Fruit fly (Drosophila melanogaster) whole organism, prepupa: Measurements from ENCODE around the gene CG9951.

Experiments used
- Blimp-1 ChIP-seq: fragments of 200-800 bp; sonication (Bioruptor generic); optimal IDR thresholded peaks from 3 replicates; lab custom pipeline; 2017; ENCODE audit warnings: missing biosample characterization, missing genetic modification characterization, mild to moderate bottlenecking, moderate library complexity, missing genetic modification reagents
- CG10631 ChIP-seq: fragments of 200-800 bp; sonication (Bioruptor generic); optimal IDR thresholded peaks from 2 replicates; lab custom pipeline; 2016; ENCODE audit warnings: missing biosample characterization, missing genetic modification characterization
- CG11294 ChIP-seq: fragments of 200-800 bp; sonication (Bioruptor generic); IDR thresholded peaks from 2 replicates; pipeline ENCODE4 v1.3.6; 2022; ENCODE audit warnings: missing biosample characterization, missing genetic modification characterization
- CG15336 ChIP-seq: fragments of 200-800 bp; sonication (Bioruptor generic); IDR thresholded peaks from 2 replicates; pipeline ENCODE4 v1.3.6; 2022; ENCODE audit warnings: missing biosample characterization, missing genetic modification characterization
- CG1621 ChIP-seq: fragments of 200-800 bp; sonication (Bioruptor generic); optimal IDR thresholded peaks from 3 replicates; lab custom pipeline; 2018; ENCODE audit warnings: missing biosample characterization, mild to moderate bottlenecking, missing genetic modification characterization
- CG16779 ChIP-seq: fragments of 200-800 bp; sonication (Bioruptor generic); optimal IDR thresholded peaks from 3 replicates; lab custom pipeline; 2017; ENCODE audit warnings: missing biosample characterization, mild to moderate bottlenecking, missing genetic modification characterization
- CG3032 ChIP-seq: fragments of 200-800 bp; optimal IDR thresholded peaks from 2 replicates; lab custom pipeline; 2019; ENCODE audit warnings: missing biosample characterization, mild to moderate bottlenecking, missing genetic modification characterization, moderate library complexity
- CG31627 ChIP-seq: fragments of 200-800 bp; sonication (Bioruptor generic); optimal IDR thresholded peaks from 3 replicates; lab custom pipeline; 2016; ENCODE audit warnings: missing biosample characterization, missing genetic modification characterization
- CG3919 ChIP-seq: fragments of 200-800 bp; sonication (Bioruptor generic); optimal IDR thresholded peaks from 3 replicates; lab custom pipeline; 2016; ENCODE audit warnings: missing biosample characterization, missing genetic modification characterization
- CG6163 ChIP-seq: fragments of 200-800 bp; sonication (Bioruptor generic); IDR thresholded peaks from 3 replicates; pipeline ENCODE4 v1.3.6; 2022; ENCODE audit warnings: missing biosample characterization, missing genetic modification characterization
- CG6276 ChIP-seq: fragments of 200-800 bp; sonication (Bioruptor generic); optimal IDR thresholded peaks from 2 replicates; lab custom pipeline; 2017; ENCODE audit warnings: missing biosample characterization, mild to moderate bottlenecking, missing genetic modification characterization
- CG6854 ChIP-seq: fragments of 200-800 bp; sonication (Bioruptor generic); optimal IDR thresholded peaks from 2 replicates; lab custom pipeline; 2017; ENCODE audit warnings: missing biosample characterization, mild to moderate bottlenecking, missing genetic modification characterization
- CG8119 ChIP-seq: fragments of 200-800 bp; sonication (Bioruptor generic); IDR thresholded peaks from 3 replicates; pipeline ENCODE4 v1.3.6; 2022; ENCODE audit warnings: missing biosample characterization, missing genetic modification characterization
- CG8319 ChIP-seq: fragments of 200-800 bp; sonication (Bioruptor generic); optimal IDR thresholded peaks from 3 replicates; lab custom pipeline; 2016; ENCODE audit warnings: missing biosample characterization, missing genetic modification characterization
- Ets21C ChIP-seq: fragments of 200-800 bp; sonication (Bioruptor generic); optimal IDR thresholded peaks from 3 replicates; lab custom pipeline; 2016; ENCODE audit warnings: missing biosample characterization, missing genetic modification characterization
- Ets96B ChIP-seq: fragments of 200-800 bp; optimal IDR thresholded peaks from 2 replicates; lab custom pipeline; 2019; ENCODE audit warnings: missing biosample characterization, mild to moderate bottlenecking, missing genetic modification characterization, moderate library complexity
- Hr38 ChIP-seq: sonication (Bioruptor generic); optimal IDR thresholded peaks from 2 replicates; lab custom pipeline; 2016; ENCODE audit warnings: missing biosample characterization, missing genetic modification characterization
- Lpt ChIP-seq: fragments of 200-800 bp; sonication (Bioruptor generic); optimal IDR thresholded peaks from 3 replicates; lab custom pipeline; 2016; ENCODE audit warnings: missing biosample characterization, missing genetic modification characterization
- OdsH ChIP-seq: fragments of 200-800 bp; sonication (Bioruptor generic); optimal IDR thresholded peaks from 3 replicates; lab custom pipeline; 2016; ENCODE audit warnings: missing biosample characterization, missing genetic modification characterization
- Smox ChIP-seq: fragments of 200-800 bp; sonication (Bioruptor generic); optimal IDR thresholded peaks from 3 replicates; lab custom pipeline; 2016; ENCODE audit warnings: missing biosample characterization, missing genetic modification characterization
- Sox14 ChIP-seq: fragments of 200-800 bp; sonication (Bioruptor generic); optimal IDR thresholded peaks from 3 replicates; lab custom pipeline; 2016; ENCODE audit warnings: missing biosample characterization, missing genetic modification characterization
- achi ChIP-seq: fragments of 200-800 bp; sonication (Bioruptor generic); optimal IDR thresholded peaks from 3 replicates; lab custom pipeline; 2016; ENCODE audit warnings: missing biosample characterization, missing genetic modification characterization
- acj6 ChIP-seq: fragments of 200-800 bp; sonication (Bioruptor generic); optimal IDR thresholded peaks from 3 replicates; lab custom pipeline; 2016; ENCODE audit warnings: missing biosample characterization, missing genetic modification characterization
- cyc ChIP-seq: fragments of 200-800 bp; sonication (Bioruptor generic); optimal IDR thresholded peaks from 3 replicates; lab custom pipeline; 2016; ENCODE audit warnings: missing biosample characterization, missing genetic modification characterization
- dac ChIP-seq: fragments of 200-800 bp; sonication (Bioruptor generic); optimal IDR thresholded peaks from 2 replicates; lab custom pipeline; 2017; ENCODE audit warnings: missing biosample characterization, mild to moderate bottlenecking, missing genetic modification characterization
- dsx ChIP-seq: fragments of 200-800 bp; optimal IDR thresholded peaks from 3 replicates; lab custom pipeline; 2019; ENCODE audit warnings: missing biosample characterization, mild to moderate bottlenecking, missing genetic modification characterization, moderate library complexity; ENCODE audit not compliant: poor library complexity, severe bottlenecking
- eg ChIP-seq: fragments of 200-800 bp; sonication (Bioruptor generic); IDR thresholded peaks from 3 replicates; pipeline ENCODE4 v1.3.6; 2022; ENCODE audit warnings: missing biosample characterization, missing genetic modification characterization
- fd59A ChIP-seq: fragments of 200-800 bp; sonication (Bioruptor generic); optimal IDR thresholded peaks from 2 replicates; lab custom pipeline; 2017; ENCODE audit warnings: missing biosample characterization, mild to moderate bottlenecking, missing genetic modification characterization, missing genetic modification reagents
- fd85E ChIP-seq: fragments of 200-800 bp; sonication (Bioruptor generic); optimal IDR thresholded peaks from 3 replicates; lab custom pipeline; 2016; ENCODE audit warnings: missing biosample characterization, missing genetic modification characterization
- fkh ChIP-seq: fragments of 200-800 bp; sonication (Bioruptor generic); optimal IDR thresholded peaks from 3 replicates; lab custom pipeline; 2017; ENCODE audit warnings: missing biosample characterization, mild to moderate bottlenecking, missing genetic modification characterization, moderate library complexity
- lz ChIP-seq: fragments of 200-800 bp; sonication (Bioruptor generic); optimal IDR thresholded peaks from 3 replicates; lab custom pipeline; 2016; ENCODE audit warnings: missing biosample characterization, missing genetic modification characterization
- salr ChIP-seq, 2 experiments: fragments of 200-800 bp; sonication (Bioruptor generic); optimal IDR thresholded peaks; 3 replicates each; lab custom pipeline; 2016 to 2018; ENCODE audit warnings: missing biosample characterization in 2 of 2, missing genetic modification characterization in 2 of 2, mild to moderate bottlenecking in 1 of 2
- spab ChIP-seq: fragments of 200-800 bp; sonication (Bioruptor generic); optimal IDR thresholded peaks from 2 replicates; lab custom pipeline; 2017; ENCODE audit warnings: missing biosample characterization, mild to moderate bottlenecking, missing genetic modification characterization, missing genetic modification reagents
- ss ChIP-seq, 2 experiments: fragments of 200-800 bp; sonication (Bioruptor generic); optimal IDR thresholded peaks; 2 replicates in 1 of 2; 3 replicates in 1 of 2; lab custom pipeline; 2017 to 2018; ENCODE audit warnings: mild to moderate bottlenecking in 2 of 2, missing biosample characterization in 2 of 2, missing genetic modification characterization in 2 of 2, moderate library complexity in 1 of 2
- topi ChIP-seq: fragments of 200-800 bp; sonication (Bioruptor generic); optimal IDR thresholded peaks from 3 replicates; lab custom pipeline; 2016; ENCODE audit warnings: missing biosample characterization, missing genetic modification characterization
- vri ChIP-seq: fragments of 200-800 bp; sonication (Bioruptor generic); optimal IDR thresholded peaks from 3 replicates; lab custom pipeline; 2016; ENCODE audit warnings: missing biosample characterization, mild to moderate bottlenecking, missing genetic modification characterization

The CG9951 gene

dm6 chr3L:16858780-16859179 is 4.2 kb upstream of the CG9951 start, which contains the start of gene sinah:
TSS of gene sinah (plus strand) at chr3L:16859080.
- no peak for TF ChIP-seq acj6 (GFP tag; lab: Kevin White, UChicago)
- TF ChIP-seq OdsH (GFP tag; lab: Kevin White, UChicago): no peak
- TF ChIP-seq CG15336 (GFP tag; lab: Robert Waterston, UW): no peak
- no peak for TF ChIP-seq CG3919
- TF ChIP-seq fkh (GFP tag; lab: Kevin White, UChicago): no peak
- TF ChIP-seq cyc (GFP tag; lab: Kevin White, UChicago): no peak
- TF ChIP-seq Smox (GFP tag; lab: Kevin White, UChicago): no peak
- no peak for TF ChIP-seq CG16779
- no peak for TF ChIP-seq CG1621 (tag; lab: Kevin White, UChicago)
- TF ChIP-seq fd85E (GFP tag; lab: Kevin White, UChicago): no peak
- no peak for TF ChIP-seq CG8119 (GFP tag; lab: Robert Waterston, UW)
- no peak for TF ChIP-seq fd59A
- no peak for TF ChIP-seq Sox14 (GFP tag; lab: Kevin White, UChicago)
- no peak for TF ChIP-seq achi (GFP tag; lab: Kevin White, UChicago)
- no peak for TF ChIP-seq dac (GFP tag; lab: Kevin White, UChicago)
- no peak for TF ChIP-seq Blimp-1 (GFP tag; lab: Kevin White, UChicago)

dm6 chr3L:16860322-16860721 is 2.6 kb upstream of the CG9951 start, which contains the start of gene CG13029:
TSS of gene CG13029 (plus strand) at chr3L:16860622.
- TF ChIP-seq CG6276 (GFP tag; lab: Kevin White, UChicago): no peak
- no peak for TF ChIP-seq CG3919
- no peak for TF ChIP-seq topi (GFP tag; lab: Kevin White, UChicago)
- no peak for TF ChIP-seq Ets21C
- no peak for TF ChIP-seq salr (GFP tag; optimal IDR thresholded peaks at IDR 0.05; lab: Kevin White, UChicago)
- no peak for TF ChIP-seq achi (GFP tag; lab: Kevin White, UChicago)
- no peak for TF ChIP-seq Hr38
- TF ChIP-seq CG31627 (GFP tag; lab: Kevin White, UChicago): no peak
- no peak for TF ChIP-seq Lpt (GFP tag; lab: Kevin White, UChicago)
- no peak for TF ChIP-seq ss (GFP tag; optimal IDR thresholded peaks at IDR 0.05; lab: Kevin White, UChicago)
- no peak for TF ChIP-seq CG10631 (GFP tag; lab: Kevin White, UChicago)
- TF ChIP-seq spab: no peak
- TF ChIP-seq CG6854: no peak
- no peak for TF ChIP-seq CG11294 (GFP tag; lab: Robert Waterston, UW)
- no peak for TF ChIP-seq eg
- TF ChIP-seq CG3032 (tag; lab: Kevin White, UChicago): no peak

- TF ChIP-seq OdsH (GFP tag; lab: Kevin White, UChicago) (no peak), ss (GFP tag; optimal IDR thresholded peaks at IDR 0.05; lab: Kevin White, UChicago) (no peak), salr (GFP tag; optimal IDR thresholded peaks at IDR 0.05; lab: Kevin White, UChicago) (no peak), CG10631 (GFP tag; lab: Kevin White, UChicago) (no peak), dsx (GFP tag; lab: Kevin White, UChicago) (no peak), Sox14 (GFP tag; lab: Kevin White, UChicago) (no peak), eg (no peak), vri (GFP tag; lab: Kevin White, UChicago) (no peak), CG3032 (tag; lab: Kevin White, UChicago) (no peak)
- TF ChIP-seq, all 60 proteins: peak for 0
Measured at dm6 chr3L:16860879-16861278, 2.1 kb upstream of the CG9951 start.

dm6 chr3L:16862284-16862683 is 680 bp upstream of the CG9951 start, which contains the start of gene Rh4:
TSS of gene Rh4 (minus strand) at chr3L:16862517.
- TF ChIP-seq Ets96B (tag; lab: Kevin White, UChicago): no peak
- TF ChIP-seq lz (GFP tag; lab: Kevin White, UChicago): no peak
- TF ChIP-seq CG6163 (GFP tag; lab: Robert Waterston, UW): no peak
- TF ChIP-seq CG8319 (GFP tag; lab: Kevin White, UChicago): no peak
